Worm (Caenorhabditis elegans): ENCODE results near the gene Y55F3AM.13.

The Y55F3AM.13 gene

DNA sequence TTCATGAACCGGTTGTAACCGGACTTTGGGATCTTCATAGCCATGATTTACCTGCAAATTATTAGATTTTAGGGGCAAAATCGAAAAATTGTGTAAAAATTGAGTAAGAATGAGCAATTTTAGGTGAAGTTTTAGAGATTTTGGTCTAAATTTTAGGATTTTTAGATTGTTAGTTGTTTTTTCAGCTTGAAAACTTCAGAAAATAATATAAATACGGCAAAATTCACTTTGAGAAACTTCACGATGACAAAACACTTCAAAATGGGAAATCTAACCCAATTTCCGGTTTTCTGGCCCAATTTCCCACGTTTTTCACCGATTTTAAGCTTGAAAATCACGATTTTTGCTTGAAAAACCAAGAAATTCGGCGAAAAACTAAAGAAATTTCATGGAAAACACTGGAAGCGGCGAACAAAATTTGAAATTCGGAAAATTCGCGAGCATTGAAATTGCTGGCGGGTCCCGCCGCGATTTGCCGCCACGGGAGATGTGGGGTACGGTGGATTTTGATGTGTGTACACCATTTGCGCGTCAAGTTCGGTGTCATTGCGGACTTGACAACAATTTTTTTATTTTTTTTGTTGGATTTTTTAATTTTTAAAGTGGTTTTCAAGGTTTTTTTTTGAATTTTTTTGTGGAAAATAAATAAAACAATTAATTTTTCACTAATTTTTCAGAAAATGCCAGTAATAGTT, 37.9 kb upstream of the Y55F3AM.13 start, which contains the start of the genes cct-8 and Y55F3AR.2:
TSS of gene cct-8 (minus strand) at position 51 of the 695 bp plus-strand sequence.
TSS of gene Y55F3AR.2 (plus strand) at position 672 of the 695 bp plus-strand sequence.
- peak; percentile 91 for TF ChIP-seq nhr-237 (tag; optimal IDR thresholded peaks at IDR 0.05)
- no peak for TF ChIP-seq ceh-83 (GFP tag; optimal IDR thresholded peaks at IDR 0.05)
- TF ChIP-seq elt-1 (tag; optimal IDR thresholded peaks at IDR 0.05; ENCODE audit: borderline replicate concordance, insufficient read depth), result no peak
- no peak for TF ChIP-seq nhr-12 (tag; optimal IDR thresholded peaks at IDR 0.05)
- TF ChIP-seq ceh-43 (GFP tag; optimal IDR thresholded peaks at IDR 0.05), result peak; percentile 77
- TF ChIP-seq ces-1 (GFP tag; optimal IDR thresholded peaks at IDR 0.05), result peak; percentile 81
- TF ChIP-seq drap-1 (GFP tag; optimal IDR thresholded peaks at IDR 0.05), result peak; percentile 78
- peak; percentile 63 for TF ChIP-seq hlh-1 (tag; optimal IDR thresholded peaks at IDR 0.05)
- no peak for TF ChIP-seq sem-2 (GFP tag; optimal IDR thresholded peaks at IDR 0.05)
- peak; percentile 21 for TF ChIP-seq unc-120 (tag; optimal IDR thresholded peaks at IDR 0.05; ENCODE audit: poor library complexity, severe bottlenecking)
- peak; percentile 12 for TF ChIP-seq bed-3 (GFP tag; optimal IDR thresholded peaks at IDR 0.05)
- no peak for TF ChIP-seq blmp-1 (tag; optimal IDR thresholded peaks at IDR 0.05)
- TF ChIP-seq unc-39 (tag; optimal IDR thresholded peaks at IDR 0.05), result no peak
- no peak for TF ChIP-seq mab-5 (tag; optimal IDR thresholded peaks at IDR 0.05)
- peak; percentile 93 for TF ChIP-seq pha-4 (tag; optimal IDR thresholded peaks at IDR 0.05)
- TF ChIP-seq mep-1 (tag; optimal IDR thresholded peaks at IDR 0.05), result peak; percentile 90
- no peak for TF ChIP-seq nhr-76 (tag; optimal IDR thresholded peaks at IDR 0.05)
- TF ChIP-seq sptf-1 (tag; optimal IDR thresholded peaks at IDR 0.05), result peak; percentile 85
- no peak for TF ChIP-seq snpc-4 (tag; optimal IDR thresholded peaks at IDR 0.05)
- TF ChIP-seq ham-2 (GFP tag; optimal IDR thresholded peaks at IDR 0.05), result peak; percentile 29
- no peak for TF ChIP-seq nhr-28 (tag; optimal IDR thresholded peaks at IDR 0.05)
- TF ChIP-seq lsy-2 (tag; optimal IDR thresholded peaks at IDR 0.05), result peak; percentile 100
- TF ChIP-seq ceh-39 (tag; optimal IDR thresholded peaks at IDR 0.05), result peak; percentile 66
- peak; percentile 71 for TF ChIP-seq cnd-1 (tag; optimal IDR thresholded peaks at IDR 0.05)
- peak; percentile 23 for TF ChIP-seq nhr-2 (tag; optimal IDR thresholded peaks at IDR 0.05)
- no peak for TF ChIP-seq zip-8 (tag; optimal IDR thresholded peaks at IDR 0.05)
- TF ChIP-seq unc-62 (GFP tag; optimal IDR thresholded peaks at IDR 0.05), result peak; percentile 58
- peak; percentile 90 for TF ChIP-seq lin-13 (tag; optimal IDR thresholded peaks at IDR 0.05)
- peak; percentile 63 for TF ChIP-seq M03D4.4 (tag; optimal IDR thresholded peaks at IDR 0.05)
- peak; percentile 85 for TF ChIP-seq mls-2 (tag; optimal IDR thresholded peaks at IDR 0.05)
- TF ChIP-seq ztf-11 (tag; optimal IDR thresholded peaks at IDR 0.05), result peak; percentile 50
- TF ChIP-seq tbx-8 (GFP tag; optimal IDR thresholded peaks at IDR 0.05), result peak; percentile 10

ce11 chrIV:1086913-1087312, 30.8 kb upstream of the Y55F3AM.13 start, which contains the start of gene csn-4:
Gene csn-4, minus strand, starts transcription at chrIV:1087013.
- TF ChIP-seq ham-2 (GFP tag; optimal IDR thresholded peaks at IDR 0.05) (no peak), mab-5 (tag; optimal IDR thresholded peaks at IDR 0.05) (no peak), lin-13 (tag; optimal IDR thresholded peaks at IDR 0.05) (no peak), ceh-43 (GFP tag; optimal IDR thresholded peaks at IDR 0.05) (no peak), unc-39 (tag; optimal IDR thresholded peaks at IDR 0.05) (no peak), snpc-4 (tag; optimal IDR thresholded peaks at IDR 0.05) (no peak), nhr-2 (tag; optimal IDR thresholded peaks at IDR 0.05) (no peak), zip-8 (tag; optimal IDR thresholded peaks at IDR 0.05) (no peak), nhr-76 (tag; optimal IDR thresholded peaks at IDR 0.05) (no peak), bed-3 (GFP tag; optimal IDR thresholded peaks at IDR 0.05) (no peak), mep-1 (tag; optimal IDR thresholded peaks at IDR 0.05) (no peak), ces-1 (GFP tag; optimal IDR thresholded peaks at IDR 0.05) (no peak), elt-1 (tag; optimal IDR thresholded peaks at IDR 0.05; ENCODE audit: borderline replicate concordance, insufficient read depth) (no peak), tbx-8 (GFP tag; optimal IDR thresholded peaks at IDR 0.05) (no peak)

- TF ChIP-seq drap-1 (GFP tag; optimal IDR thresholded peaks at IDR 0.05), result no peak
- TF ChIP-seq nhr-12 (tag; optimal IDR thresholded peaks at IDR 0.05), result no peak
- TF ChIP-seq hlh-1 (tag; optimal IDR thresholded peaks at IDR 0.05), result no peak
- no peak for TF ChIP-seq elt-3 (tag; optimal IDR thresholded peaks at IDR 0.05)
- TF ChIP-seq bed-3 (GFP tag; optimal IDR thresholded peaks at IDR 0.05), result no peak
- TF ChIP-seq unc-62 (GFP tag; optimal IDR thresholded peaks at IDR 0.05), result no peak
- no peak for TF ChIP-seq elt-1 (tag; optimal IDR thresholded peaks at IDR 0.05; ENCODE audit: borderline replicate concordance, insufficient read depth)
These were observed 19.4 kb upstream of the Y55F3AM.13 start for ce11 chrIV:1075484-1075883.

DNA sequence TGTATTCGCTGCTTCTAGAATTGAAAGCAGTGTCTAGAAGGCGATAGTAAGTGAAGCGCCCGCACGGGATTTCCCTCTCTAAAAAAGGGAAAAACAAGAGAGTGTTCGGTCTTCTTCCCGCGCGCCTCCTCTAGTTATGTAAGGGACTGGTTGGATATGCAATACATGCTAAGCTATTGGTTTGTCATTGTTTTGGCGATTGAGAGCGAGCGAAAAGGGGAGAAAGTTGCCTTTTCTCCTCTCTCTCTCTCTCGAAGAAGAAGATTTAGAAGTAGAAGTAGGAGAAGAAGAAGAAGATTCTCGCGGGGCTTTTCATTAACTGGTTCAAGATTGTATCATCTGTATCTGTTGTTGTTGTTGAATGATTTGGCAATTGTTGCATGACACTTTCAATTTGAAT, 18.0 kb upstream of the Y55F3AM.13 start:
- TF ChIP-seq blmp-1 (tag; optimal IDR thresholded peaks at IDR 0.05) (peak; percentile 57), cnd-1 (tag; optimal IDR thresholded peaks at IDR 0.05) (no peak)
